Fruit fly (Drosophila melanogaster) S2 (cell line): ENCODE measurements around the gene CG13689.

Source experiments
- CG8478 ChIP-seq: fragments of >200 bp; optimal IDR thresholded peaks from 2 replicates; lab custom pipeline; 2018
- CTCF ChIP-seq, 2 experiments: fragments of >200 bp; optimal IDR thresholded peaks; 2 replicates each; lab custom pipeline; 2018

DNA sequence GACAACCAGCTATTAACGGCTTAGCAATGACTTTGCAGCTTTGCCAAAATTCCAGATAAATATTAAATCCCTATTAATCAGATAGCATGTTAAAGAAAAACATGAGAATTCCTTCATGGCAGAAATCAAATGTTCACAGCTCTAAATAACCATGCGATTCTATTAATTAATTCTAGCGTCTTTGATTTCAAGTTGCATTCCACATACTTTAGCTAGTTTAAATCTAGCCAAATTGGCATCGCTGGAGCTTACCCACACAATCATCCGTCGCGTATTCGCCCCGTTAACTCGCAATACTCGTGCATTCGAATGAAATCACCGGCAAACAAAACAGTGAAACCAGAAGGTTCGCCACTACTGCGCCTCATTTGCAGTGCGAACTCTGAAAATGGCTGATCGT, 43.3 kb upstream of the CG13689 start, which contains the start of gene Tspo:
- no peak for TF ChIP-seq CG8478 (lab: Kevin White, UChicago)
- no peak for TF ChIP-seq CTCF (optimal IDR thresholded peaks at IDR 0.05; lab: Kevin White, UChicago)
